Fruit fly (Drosophila melanogaster): ENCODE data around the gene Rb97D.

Gene Rb97D

DNA sequence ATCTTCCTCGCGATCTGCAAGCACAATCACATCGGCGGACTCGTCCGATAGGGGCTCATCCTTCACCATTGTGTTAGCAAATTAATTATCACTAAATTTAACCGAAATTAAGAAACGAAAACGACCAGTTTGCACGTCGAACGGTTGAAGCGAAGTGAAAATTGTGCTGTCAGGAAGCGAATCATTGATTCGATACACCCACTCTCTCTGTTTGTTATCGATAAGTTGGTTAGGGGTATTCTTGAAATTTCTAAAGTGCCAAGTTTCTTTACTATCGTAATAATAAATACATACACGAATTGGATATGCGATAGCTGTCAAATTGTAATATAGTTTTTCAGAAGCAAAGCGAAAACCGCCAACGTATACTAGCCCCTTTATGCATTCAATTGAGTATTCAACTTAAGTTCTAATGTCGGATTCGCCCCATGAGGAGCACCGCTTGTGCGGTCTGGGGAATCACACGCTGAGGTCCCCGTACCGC is at the start of gene Rb97D (continued):
- TF ChIP-seq kay (GFP tag; optimal IDR thresholded peaks at IDR 0.05) (peak; percentile 43), tup (GFP tag; optimal IDR thresholded peaks at IDR 0.05) (peak; percentile 3), ro (GFP tag; IDR thresholded peaks at IDR 0.05) (no peak; the same call in none of the 2 replicates), Dp (GFP tag; optimal IDR thresholded peaks at IDR 0.05) (no peak), ac (GFP tag; optimal IDR thresholded peaks at IDR 0.05) (peak; percentile 24), Tbp (GFP tag; optimal IDR thresholded peaks at IDR 0.05) (no peak), CG12104 (GFP tag; optimal IDR thresholded peaks at IDR 0.05) (peak; percentile 34), lola (GFP tag; optimal IDR thresholded peaks at IDR 0.05) (peak in 1 of 3 experiments; percentile 73), Ssrp (tag; optimal IDR thresholded peaks at IDR 0.05) (peak; percentile 63), CG13123 (GFP tag; optimal IDR thresholded peaks at IDR 0.05) (peak; percentile 24), CoRest (tag; optimal IDR thresholded peaks at IDR 0.05) (peak; percentile 77), Taf1 (GFP tag; IDR thresholded peaks at IDR 0.05) (0 out of 2 replicates have a peak, but pooled peaks have one; percentile 37), run (tag; optimal IDR thresholded peaks at IDR 0.05) (no peak), Hr39 (optimal IDR thresholded peaks at IDR 0.05) (no peak), lbe (GFP tag; optimal IDR thresholded peaks at IDR 0.05) (peak; percentile 41), CG14014 (GFP tag; IDR thresholded peaks at IDR 0.05) (peak; percentile 71), CG10959 (GFP tag; IDR thresholded peaks at IDR 0.05) (0 out of 2 replicates have a peak, but pooled peaks have one; percentile 25), CG33213 (GFP tag; optimal IDR thresholded peaks at IDR 0.05) (peak; percentile 63), cas (GFP tag; IDR thresholded peaks at IDR 0.05) (peak; percentile 41; the same call in 1 of the 2 replicates), HHEX (GFP tag; optimal IDR thresholded peaks at IDR 0.05) (peak; percentile 44), eyg (GFP tag; optimal IDR thresholded peaks at IDR 0.05) (no peak), CkIIα-i1 (GFP tag; IDR thresholded peaks at IDR 0.05) (no peak), Ravus (GFP tag; IDR thresholded peaks at IDR 0.05) (no peak), ci (GFP tag; IDR thresholded peaks at IDR 0.05) (peak; percentile 87), Adf1 (GFP tag; IDR thresholded peaks at IDR 0.05) (peak; percentile 40; the same call in 1 of the 2 replicates), CG8388 (GFP tag; optimal IDR thresholded peaks at IDR 0.05) (peak; percentile 60), stc (GFP tag; IDR thresholded peaks at IDR 0.05) (0 out of 2 replicates have a peak, but pooled peaks have one; percentile 46), ken (GFP tag; IDR thresholded peaks at IDR 0.05) (peak; percentile 69; the same call in 1 of the 3 replicates), ash1 (GFP tag; optimal IDR thresholded peaks at IDR 0.05) (no peak), CTCF (GFP tag; optimal IDR thresholded peaks at IDR 0.05) (peak; percentile 3), vfl (GFP tag; optimal IDR thresholded peaks at IDR 0.05) (peak; percentile 42), insv (GFP tag; optimal IDR thresholded peaks at IDR 0.05) (peak in 1 of 2 experiments; percentile 17), Hey (tag; optimal IDR thresholded peaks at IDR 0.05) (peak; percentile 15), phol (tag; optimal IDR thresholded peaks at IDR 0.05) (peak; percentile 78), CG8924 (tag; optimal IDR thresholded peaks at IDR 0.05) (peak; percentile 59), CG1603 (tag; optimal IDR thresholded peaks at IDR 0.05) (peak; percentile 70), Camta (GFP tag; optimal IDR thresholded peaks at IDR 0.05) (peak; percentile 71), CG3407 (GFP tag; optimal IDR thresholded peaks at IDR 0.05) (peak; percentile 10), mirr (GFP tag; optimal IDR thresholded peaks at IDR 0.05) (no peak), Lim3 (GFP tag; IDR thresholded peaks at IDR 0.05) (no peak), tio (GFP tag; optimal IDR thresholded peaks at IDR 0.05) (no peak), CG9437 (GFP tag; optimal IDR thresholded peaks at IDR 0.05) (peak; percentile 29), gcm (GFP tag; optimal IDR thresholded peaks at IDR 0.05) (peak; percentile 48), corto (GFP tag; optimal IDR thresholded peaks at IDR 0.05) (no peak), CG42726 (GFP tag; IDR thresholded peaks at IDR 0.05; ENCODE audit: partially characterized antibody) (peak; percentile 38; the same call in 1 of the 2 replicates), CG12219 (GFP tag; optimal IDR thresholded peaks at IDR 0.05) (peak; percentile 62), CG12155 (GFP tag; optimal IDR thresholded peaks at IDR 0.05) (peak; percentile 73), CG14441 (GFP tag; IDR thresholded peaks at IDR 0.05) (peak; percentile 63), Neu2 (GFP tag; optimal IDR thresholded peaks at IDR 0.05; ENCODE audit: borderline replicate concordance) (peak; percentile 13), CG11085 (GFP tag; IDR thresholded peaks at IDR 0.05) (peak; percentile 61; the same call in 1 of the 2 replicates), gsb (GFP tag; IDR thresholded peaks at IDR 0.05) (peak; percentile 61)
